Fruit fly (Drosophila melanogaster) whole organism, embryonic: ENCODE measurements around the gene CG1738.

Source experiments
- CG11504 ChIP-seq: fragments of 200-800 bp; sonication (Bioruptor generic); optimal IDR thresholded peaks from 3 replicates; lab custom pipeline; 2019; ENCODE audit warnings: missing biosample characterization, mild to moderate bottlenecking, missing genetic modification characterization, moderate library complexity
- CG12744 ChIP-seq: fragments of 200-800 bp; sonication (Bioruptor generic); optimal IDR thresholded peaks from 2 replicates; lab custom pipeline; 2016; ENCODE audit warnings: missing biosample characterization, missing genetic modification characterization
- CG1529 ChIP-seq: fragments of 200-800 bp; sonication (Bioruptor generic); optimal IDR thresholded peaks from 3 replicates; lab custom pipeline; 2018; ENCODE audit warnings: missing biosample characterization, missing genetic modification characterization
- CG1603 ChIP-seq: fragments of 200-800 bp; sonication (Bioruptor generic); optimal IDR thresholded peaks from 2 replicates; lab custom pipeline; 2019; ENCODE audit warnings: missing biosample characterization, mild to moderate bottlenecking, missing genetic modification characterization, moderate library complexity
- CG17359 ChIP-seq: fragments of 200-800 bp; sonication (Bioruptor generic); optimal IDR thresholded peaks from 3 replicates; lab custom pipeline; 2018; ENCODE audit warnings: missing biosample characterization, mild to moderate bottlenecking, missing genetic modification characterization, moderate library complexity
- CG1832 ChIP-seq: fragments of 200-800 bp; sonication (Bioruptor generic); optimal IDR thresholded peaks from 2 replicates; lab custom pipeline; 2017; ENCODE audit warnings: missing biosample characterization, mild to moderate bottlenecking, missing genetic modification characterization, inconsistent platforms
- CG18619 ChIP-seq: fragments of 200-800 bp; sonication (Bioruptor generic); optimal IDR thresholded peaks from 3 replicates; lab custom pipeline; 2017; ENCODE audit warnings: missing biosample characterization, mild to moderate bottlenecking, missing genetic modification characterization
- CG2120 ChIP-seq: fragments of 200-800 bp; sonication (Bioruptor generic); optimal IDR thresholded peaks from 3 replicates; lab custom pipeline; 2016; ENCODE audit warnings: missing biosample characterization, missing genetic modification characterization
- CG2678 ChIP-seq: fragments of 200-800 bp; sonication (Bioruptor generic); optimal IDR thresholded peaks from 3 replicates; lab custom pipeline; 2019; ENCODE audit warnings: missing biosample characterization, mild to moderate bottlenecking, missing genetic modification characterization, moderate library complexity
- CG31441 ChIP-seq: fragments of 200-800 bp; sonication (Bioruptor generic); IDR thresholded peaks from 2 replicates; pipeline ENCODE4 v1.3.6; 2022; ENCODE audit warnings: missing biosample characterization, missing genetic modification characterization
- CG34376 ChIP-seq: fragments of 200-800 bp; sonication (Bioruptor generic); optimal IDR thresholded peaks from 2 replicates; lab custom pipeline; 2018; ENCODE audit warnings: missing biosample characterization, mild to moderate bottlenecking, missing genetic modification characterization
- CG3995 ChIP-seq: fragments of 200-800 bp; sonication (Bioruptor generic); optimal IDR thresholded peaks from 3 replicates; lab custom pipeline; 2016; ENCODE audit warnings: missing biosample characterization, missing genetic modification characterization
- CG7556 ChIP-seq: fragments of 200-800 bp; sonication (Bioruptor generic); optimal IDR thresholded peaks from 2 replicates; lab custom pipeline; 2017; ENCODE audit warnings: missing biosample characterization, mild to moderate bottlenecking, missing genetic modification characterization
- CG9437 ChIP-seq: fragments of 200-800 bp; sonication (Bioruptor generic); optimal IDR thresholded peaks from 2 replicates; lab custom pipeline; 2018; ENCODE audit warnings: missing biosample characterization, mild to moderate bottlenecking, missing genetic modification characterization
- CG9727 ChIP-seq: fragments of 200-800 bp; sonication (Bioruptor generic); optimal IDR thresholded peaks from 3 replicates; lab custom pipeline; 2017; ENCODE audit warnings: missing biosample characterization, mild to moderate bottlenecking, missing genetic modification characterization
- HmgD ChIP-seq: fragments of 200-800 bp; sonication (Bioruptor generic); optimal IDR thresholded peaks from 3 replicates; lab custom pipeline; 2016; ENCODE audit warnings: missing biosample characterization, missing genetic modification characterization
- Lim3 ChIP-seq: fragments of 200-800 bp; sonication (Bioruptor generic); IDR thresholded peaks from 2 replicates; pipeline ENCODE4 v1.3.6; 2022; ENCODE audit warnings: missing biosample characterization, missing genetic modification characterization
- Oli ChIP-seq: fragments of 200-800 bp; sonication (Bioruptor generic); optimal IDR thresholded peaks from 2 replicates; lab custom pipeline; 2018; ENCODE audit warnings: missing biosample characterization, mild to moderate bottlenecking, missing genetic modification characterization, moderate library complexity
- Ptx1 ChIP-seq: fragments of 200-800 bp; sonication (Bioruptor generic); IDR thresholded peaks from 2 replicates; pipeline ENCODE4 v1.3.6; 2022; ENCODE audit warnings: missing biosample characterization, missing genetic modification characterization
- Side ChIP-seq: fragments of 200-800 bp; sonication (Bioruptor generic); optimal IDR thresholded peaks from 2 replicates; lab custom pipeline; 2016; ENCODE audit warnings: missing biosample characterization, missing genetic modification characterization
- Sry-β ChIP-seq: fragments of 200-800 bp; sonication (Bioruptor generic); optimal IDR thresholded peaks from 2 replicates; lab custom pipeline; 2018; ENCODE audit warnings: missing biosample characterization, mild to moderate bottlenecking, missing genetic modification characterization, moderate library complexity
- Usf ChIP-seq: fragments of 200-800 bp; sonication (Bioruptor generic); optimal IDR thresholded peaks from 2 replicates; lab custom pipeline; 2017; ENCODE audit warnings: missing genotype, missing biosample characterization, missing genetic modification characterization
- amos ChIP-seq: fragments of 200-800 bp; sonication (Bioruptor generic); IDR thresholded peaks from 2 replicates; pipeline ENCODE4 v1.3.6; 2022; ENCODE audit warnings: missing biosample characterization, missing genetic modification characterization; ENCODE audit not compliant: partially characterized antibody
- ap ChIP-seq: fragments of 200-800 bp; sonication (Bioruptor generic); IDR thresholded peaks from 2 replicates; pipeline ENCODE4 v1.3.6; 2022; ENCODE audit warnings: missing biosample characterization, missing genetic modification characterization
- ase ChIP-seq: fragments of 200-800 bp; sonication (Bioruptor generic); IDR thresholded peaks from 3 replicates; pipeline ENCODE4 v1.3.6; 2022; ENCODE audit warnings: missing biosample characterization, missing genetic modification characterization
- bcd ChIP-seq: fragments of 200-800 bp; sonication (Bioruptor generic); optimal IDR thresholded peaks from 2 replicates; lab custom pipeline; 2017; ENCODE audit warnings: missing biosample characterization, mild to moderate bottlenecking, missing genetic modification characterization
- bigmax ChIP-seq: fragments of 200-800 bp; sonication (Bioruptor generic); optimal IDR thresholded peaks from 2 replicates; lab custom pipeline; 2018; ENCODE audit warnings: missing biosample characterization, mild to moderate bottlenecking, missing genetic modification characterization
- cad ChIP-seq: fragments of >200 bp; optimal IDR thresholded peaks from 2 replicates; lab custom pipeline; 2017; ENCODE audit warnings: missing biosample characterization, missing genetic modification characterization
- cg ChIP-seq: fragments of 200-800 bp; sonication (Bioruptor generic); optimal IDR thresholded peaks from 3 replicates; lab custom pipeline; 2019; ENCODE audit warnings: missing biosample characterization, mild to moderate bottlenecking, missing genetic modification characterization, moderate library complexity
- crol ChIP-seq: fragments of 200-800 bp; sonication (Bioruptor generic); IDR thresholded peaks from 2 replicates; pipeline ENCODE4 v1.3.6; 2022; ENCODE audit warnings: missing biosample characterization, missing genetic modification characterization
- dm ChIP-seq: fragments of 200-800 bp; sonication (Bioruptor generic); optimal IDR thresholded peaks from 3 replicates; lab custom pipeline; 2016; ENCODE audit warnings: missing biosample characterization, missing genetic modification characterization
- dysf ChIP-seq: fragments of 200-800 bp; sonication (Bioruptor generic); IDR thresholded peaks from 3 replicates; pipeline ENCODE4 v1.3.6; 2022; ENCODE audit warnings: missing biosample characterization, missing genetic modification characterization
- ewg ChIP-seq: fragments of 200-800 bp; sonication (Bioruptor generic); optimal IDR thresholded peaks from 3 replicates; lab custom pipeline; 2017; ENCODE audit warnings: mild to moderate bottlenecking, missing biosample characterization, missing genetic modification reagents, missing genetic modification characterization
- gcm2 ChIP-seq: fragments of 200-800 bp; sonication (Bioruptor generic); optimal IDR thresholded peaks from 2 replicates; lab custom pipeline; 2016; ENCODE audit warnings: missing biosample characterization, missing genetic modification characterization
- grn ChIP-seq: fragments of 200-800 bp; sonication (Bioruptor generic); optimal IDR thresholded peaks from 3 replicates; lab custom pipeline; 2017; ENCODE audit warnings: missing biosample characterization, missing genetic modification characterization
- h ChIP-seq: fragments of >200 bp; optimal IDR thresholded peaks from 2 replicates; lab custom pipeline; 2017
- hb ChIP-seq: fragments of 200-800 bp; sonication (Bioruptor generic); IDR thresholded peaks from 3 replicates; pipeline ENCODE4 v1.3.6; 2022; ENCODE audit warnings: missing biosample characterization, missing genetic modification characterization; ENCODE audit not compliant: partially characterized antibody
- ind ChIP-seq: fragments of 200-800 bp; sonication (Bioruptor generic); optimal IDR thresholded peaks from 3 replicates; lab custom pipeline; 2016; ENCODE audit warnings: missing biosample characterization, missing genetic modification characterization
- kay ChIP-seq: fragments of 200-800 bp; sonication (Bioruptor generic); optimal IDR thresholded peaks from 2 replicates; lab custom pipeline; 2016; ENCODE audit warnings: missing biosample characterization, missing genetic modification characterization
- knrl ChIP-seq: fragments of 200-800 bp; sonication (Bioruptor generic); IDR thresholded peaks from 3 replicates; pipeline ENCODE4 v1.3.6; 2022; ENCODE audit warnings: missing biosample characterization, missing genetic modification characterization; ENCODE audit not compliant: partially characterized antibody
- lab ChIP-seq: fragments of 200-800 bp; sonication (Bioruptor generic); optimal IDR thresholded peaks from 3 replicates; lab custom pipeline; 2017; ENCODE audit warnings: missing biosample characterization, missing genetic modification characterization, mild to moderate bottlenecking, moderate library complexity, missing genetic modification reagents
- luna ChIP-seq: fragments of 200-800 bp; sonication (Bioruptor generic); optimal IDR thresholded peaks from 2 replicates; lab custom pipeline; 2016; ENCODE audit warnings: missing biosample characterization, missing genetic modification characterization
- maf-S ChIP-seq: fragments of 200-800 bp; sonication (Bioruptor generic); optimal IDR thresholded peaks from 2 replicates; lab custom pipeline; 2016; ENCODE audit warnings: missing biosample characterization, missing genetic modification characterization
- nmo ChIP-seq: fragments of 200-800 bp; sonication (Bioruptor generic); optimal IDR thresholded peaks from 2 replicates; lab custom pipeline; 2018; ENCODE audit warnings: missing biosample characterization, mild to moderate bottlenecking, missing genetic modification characterization, moderate library complexity
- pros ChIP-seq: fragments of 200-800 bp; sonication (Bioruptor generic); optimal IDR thresholded peaks from 3 replicates; lab custom pipeline; 2019; ENCODE audit warnings: missing biosample characterization, mild to moderate bottlenecking, missing genetic modification characterization, moderate library complexity
- row ChIP-seq: fragments of 200-800 bp; sonication (Bioruptor generic); IDR thresholded peaks from 3 replicates; pipeline ENCODE4 v1.3.6; 2022; ENCODE audit warnings: missing biosample characterization, missing genetic modification characterization
- salm ChIP-seq: fragments of 200-800 bp; sonication (Bioruptor generic); optimal IDR thresholded peaks from 2 replicates; lab custom pipeline; 2018; ENCODE audit warnings: missing biosample characterization, mild to moderate bottlenecking, missing genetic modification characterization
- sens ChIP-seq: fragments of 200-800 bp; sonication (Bioruptor generic); peaks from one replicate; lab custom pipeline; 2016; ENCODE audit warnings: missing biosample characterization, missing genetic modification characterization
- sug ChIP-seq: fragments of 200-800 bp; optimal IDR thresholded peaks from 2 replicates; lab custom pipeline; 2019; ENCODE audit warnings: missing biosample characterization, mild to moderate bottlenecking, missing genetic modification characterization, moderate library complexity
- tll ChIP-seq, 2 experiments: fragments of 200-800 bp in 1 of 2; fragments of >200 bp in 1 of 2; sonication (Bioruptor generic) in 1 of 2; optimal IDR thresholded peaks; 2 replicates each; lab custom pipeline; 2017 to 2019; ENCODE audit warnings: missing biosample characterization in 2 of 2, missing genetic modification characterization in 2 of 2, mild to moderate bottlenecking in 1 of 2, moderate library complexity in 1 of 2
- zen ChIP-seq: fragments of 200-800 bp; sonication (Bioruptor generic); optimal IDR thresholded peaks from 3 replicates; lab custom pipeline; 2018; ENCODE audit warnings: missing biosample characterization, mild to moderate bottlenecking, missing genetic modification characterization, moderate library complexity

CG1738 gene

DNA sequence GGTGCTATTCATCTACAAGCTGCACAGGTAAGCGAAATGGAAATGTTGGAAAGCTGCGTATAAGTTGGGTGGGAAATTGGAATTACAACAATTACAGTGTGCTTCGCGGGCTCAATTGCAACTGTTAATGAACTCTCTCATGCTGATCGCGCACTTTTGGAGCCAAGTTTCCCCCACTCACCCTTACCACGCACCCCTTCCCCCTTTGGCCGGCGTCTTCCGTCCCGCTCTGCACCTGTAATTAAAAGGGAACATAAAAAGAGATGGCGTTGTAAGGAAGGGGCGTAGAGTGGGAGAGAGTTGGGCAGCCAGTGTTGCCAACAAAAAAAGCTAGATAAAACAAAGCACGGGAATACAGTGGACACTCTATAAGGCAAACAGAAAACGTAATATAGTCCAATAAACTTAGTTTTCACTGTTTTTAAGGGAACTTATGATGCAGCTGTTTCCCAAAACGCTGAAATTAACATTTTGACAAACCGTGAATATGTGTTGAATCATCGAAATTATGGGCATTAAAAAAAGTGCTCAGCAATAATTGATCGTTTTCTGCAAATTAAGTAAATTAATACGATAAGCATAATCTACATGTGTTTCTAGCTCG is 8.0 kb upstream of the CG1738 start (continued):
- TF ChIP-seq grn (GFP tag; lab: Kevin White, UChicago), result no peak
- no peak for TF ChIP-seq kay (GFP tag; lab: Kevin White, UChicago)
- TF ChIP-seq cg (GFP tag; lab: Kevin White, UChicago), result no peak
- TF ChIP-seq CG9437 (GFP tag; lab: Kevin White, UChicago), result peak; percentile 14
- 0 out of 2 replicates have a peak, but pooled peaks have one; percentile 15 for TF ChIP-seq CG31441 (GFP tag; lab: Robert Waterston, UW)
- TF ChIP-seq ind (GFP tag; lab: Kevin White, UChicago), result peak; percentile 24
- no peak for TF ChIP-seq Side (GFP tag; lab: Kevin White, UChicago)
- TF ChIP-seq CG18619 (GFP tag; lab: Kevin White, UChicago), result peak; percentile 13
- peak; percentile 80 for TF ChIP-seq sens (GFP tag; lab: Kevin White, UChicago)
- TF ChIP-seq maf-S, result no peak
- TF ChIP-seq Sry-β (GFP tag; lab: Kevin White, UChicago), result peak; percentile 84
- peak; percentile 20 for TF ChIP-seq Oli (tag; lab: Kevin White, UChicago)
- TF ChIP-seq CG2120 (GFP tag; lab: Kevin White, UChicago), result peak; percentile 41
- TF ChIP-seq CG11504 (tag; lab: Kevin White, UChicago), result peak; percentile 34
- no peak for TF ChIP-seq gcm2
- TF ChIP-seq Usf (GFP tag; lab: Kevin White, UChicago), result no peak
- TF ChIP-seq CG34376, result no peak
- peak; percentile 4 for TF ChIP-seq CG9727 (GFP tag; lab: Kevin White, UChicago)
- TF ChIP-seq hb (GFP tag; lab: Robert Waterston, UW), result no peak
- no peak for TF ChIP-seq amos (GFP tag; lab: Robert Waterston, UW)
- peak; percentile 1 for TF ChIP-seq dm
- peak; percentile 55 for TF ChIP-seq CG1832 (GFP tag; lab: Kevin White, UChicago)
- TF ChIP-seq nmo (GFP tag; lab: Kevin White, UChicago), result peak; percentile 7
- TF ChIP-seq Lim3 (GFP tag; lab: Robert Waterston, UW), result no peak
- 0 out of 2 replicates have a peak, but pooled peaks have one; percentile 21 for TF ChIP-seq ap (GFP tag; lab: Robert Waterston, UW)
- no peak for TF ChIP-seq zen (tag; lab: Kevin White, UChicago)
- no peak for TF ChIP-seq CG12744 (GFP tag; lab: Kevin White, UChicago)
- TF ChIP-seq CG2678 (tag; lab: Kevin White, UChicago), result peak; percentile 32
- no peak for TF ChIP-seq ase (GFP tag; lab: Robert Waterston, UW)
- TF ChIP-seq bigmax, result no peak
- TF ChIP-seq dysf (GFP tag; lab: Robert Waterston, UW), result 0 out of 3 replicates have a peak, but pooled peaks have one; percentile 26
- TF ChIP-seq h (lab: Kevin White, UChicago), result no peak
- no peak for TF ChIP-seq knrl
- no peak for TF ChIP-seq HmgD (GFP tag; lab: Kevin White, UChicago)
- TF ChIP-seq Ptx1 (GFP tag; lab: Robert Waterston, UW), result peak; percentile 46; the same call in 1 of the 2 replicates
- peak; percentile 32 for TF ChIP-seq lab (GFP tag; lab: Kevin White, UChicago)

DNA sequence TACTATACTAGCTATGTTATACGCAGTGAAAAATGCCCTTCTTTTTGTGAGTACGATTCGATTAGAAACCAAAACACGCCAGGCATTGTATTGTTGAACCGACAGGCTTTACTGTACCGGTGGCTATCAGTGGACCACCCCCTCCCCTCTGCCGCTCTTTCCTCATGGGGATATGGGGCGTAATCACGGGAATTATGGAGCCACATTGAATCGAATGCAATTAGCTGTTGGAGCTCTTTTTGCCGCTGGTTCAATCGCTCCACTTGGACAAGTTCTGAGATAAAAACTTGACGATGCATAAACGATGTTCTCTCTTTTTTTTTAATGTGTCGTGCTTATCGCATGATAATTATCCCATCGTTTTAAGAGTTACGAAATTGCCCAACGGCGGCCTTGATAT is 6.7 kb upstream of the CG1738 start:
- TF ChIP-seq crol (GFP tag; lab: Robert Waterston, UW), result peak; percentile 77
- TF ChIP-seq salm (tag; lab: Kevin White, UChicago), result no peak
- TF ChIP-seq cad (GFP tag; lab: Kevin White, UChicago), result no peak
- no peak for TF ChIP-seq ewg
- no peak for TF ChIP-seq bcd (GFP tag; lab: Kevin White, UChicago)
- TF ChIP-seq pros (GFP tag; lab: Kevin White, UChicago), result no peak
- TF ChIP-seq tll (GFP tag; optimal IDR thresholded peaks at IDR 0.05; lab: Kevin White, UChicago), result no peak
- no peak for TF ChIP-seq luna (GFP tag; lab: Kevin White, UChicago)
- peak; percentile 48 for TF ChIP-seq row (GFP tag; lab: Robert Waterston, UW)
- TF ChIP-seq sug, result no peak
- no peak for TF ChIP-seq CG1603
- TF ChIP-seq dm, result no peak
- no peak for TF ChIP-seq CG3995
- TF ChIP-seq CG7556, result no peak
- no peak for TF ChIP-seq CG1529 (GFP tag; lab: Kevin White, UChicago)
- no peak for TF ChIP-seq CG17359 (tag; lab: Kevin White, UChicago)
